Fruit fly (Drosophila melanogaster): ENCODE results near the gene Ndc1.
A peak's percentile ranks its signal among the peaks of the same experiment; 100 is the strongest.

The Ndc1 gene

DNA sequence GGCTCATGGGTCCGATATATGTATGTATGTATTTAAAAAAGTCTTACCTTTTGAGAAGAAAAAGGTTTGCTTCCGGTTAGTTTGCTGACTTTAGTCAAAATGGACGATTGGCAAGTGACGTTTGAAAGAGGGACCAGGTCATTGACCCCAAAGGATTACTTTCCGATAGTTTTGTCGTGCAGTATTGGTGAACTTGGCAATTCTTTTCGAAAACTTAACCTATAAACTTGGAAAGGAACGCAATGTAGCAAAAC, 9.2 kb downstream of the Ndc1 start, which contains the start of gene RpS19b:
Gene RpS19b (minus strand): TSS at position 101 of the 254 bp plus-strand sequence.
- TF ChIP-seq insv (optimal IDR thresholded peaks at IDR 0.05) (no peak), h (optimal IDR thresholded peaks at IDR 0.05) (no peak), ttk (optimal IDR thresholded peaks at IDR 0.05) (no peak)

DNA sequence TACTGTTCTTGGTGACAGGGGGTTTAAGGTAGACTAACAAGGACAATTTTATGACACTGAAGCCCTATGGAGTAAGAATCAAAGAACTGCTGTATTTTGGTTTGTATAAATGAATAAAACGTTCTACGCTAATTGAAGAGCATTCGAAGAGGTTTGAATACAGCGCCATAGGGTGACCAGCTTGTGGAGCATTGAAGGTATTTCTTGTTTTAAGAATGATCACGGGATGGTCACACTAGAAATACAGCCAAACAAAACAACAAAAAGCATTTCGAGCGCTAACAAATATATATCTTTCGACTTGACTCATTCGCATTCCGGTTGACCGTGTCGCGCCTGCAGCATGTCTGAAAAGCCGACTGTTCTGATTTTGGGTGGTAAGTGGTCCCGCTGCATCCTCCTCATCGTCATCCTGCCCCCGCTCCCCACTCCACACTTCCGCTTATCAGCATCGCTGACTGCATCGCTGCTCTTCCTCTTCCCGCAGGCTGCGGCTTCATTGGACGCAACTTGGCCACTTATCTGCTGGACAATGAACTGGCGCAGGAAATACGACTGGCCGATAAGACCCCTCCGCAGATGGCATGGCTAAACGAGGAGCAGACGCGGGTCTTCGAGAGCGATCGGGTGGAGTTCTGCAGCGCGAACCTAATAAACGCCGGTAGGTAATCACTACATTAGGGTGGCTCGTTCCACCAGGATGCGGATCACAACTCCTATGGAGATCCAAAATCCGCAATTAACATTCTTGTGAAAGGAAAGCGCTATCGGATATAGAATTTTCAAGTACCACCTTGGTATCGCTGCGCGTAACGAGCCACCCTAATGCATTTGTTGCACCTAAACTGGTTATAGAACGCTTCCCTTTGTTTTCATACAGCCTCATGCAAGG, 9.7 kb downstream of the Ndc1 start, which contains the start of gene CG5854:
Gene CG5854 (plus strand): TSS at position 229 of the 892 bp plus-strand sequence.
- no peak for TF ChIP-seq Sin3A (optimal IDR thresholded peaks at IDR 0.05)
- no peak for TF ChIP-seq ttk (optimal IDR thresholded peaks at IDR 0.05)
- no peak for TF ChIP-seq insv (optimal IDR thresholded peaks at IDR 0.05)
- no peak for TF ChIP-seq Myc (optimal IDR thresholded peaks at IDR 0.05)
- TF ChIP-seq psq (optimal IDR thresholded peaks at IDR 0.05), result no peak

DNA sequence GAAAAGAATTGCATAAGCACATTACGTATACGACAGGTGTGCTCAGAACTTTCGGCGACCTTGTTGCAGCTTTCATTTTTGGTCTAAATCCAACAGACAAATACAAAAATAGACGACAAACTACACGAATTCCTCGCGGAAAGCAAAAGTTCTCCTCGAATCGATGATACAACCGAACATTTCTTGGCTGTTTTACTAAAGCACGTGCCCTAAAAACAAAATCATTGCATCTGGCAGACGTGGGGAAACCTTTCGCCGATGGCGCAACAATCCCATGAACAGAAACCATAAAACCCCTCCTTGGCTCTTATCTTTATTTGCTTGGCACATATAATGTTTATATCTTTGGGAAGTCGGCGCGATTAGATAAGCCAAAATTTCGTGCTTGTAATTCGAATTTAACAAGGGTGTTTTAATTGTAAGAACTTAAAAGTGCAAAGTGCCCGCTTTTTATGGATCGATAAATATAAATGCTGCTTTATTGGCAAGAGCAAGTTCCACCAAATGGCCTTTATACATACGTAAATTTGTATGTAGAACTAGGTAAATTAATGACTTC, 14.4 kb downstream of the Ndc1 start:
- TF ChIP-seq Sin3A (optimal IDR thresholded peaks at IDR 0.05) (no peak), psq (optimal IDR thresholded peaks at IDR 0.05) (no peak), insv (optimal IDR thresholded peaks at IDR 0.05) (no peak), h (optimal IDR thresholded peaks at IDR 0.05) (no peak), ttk (optimal IDR thresholded peaks at IDR 0.05) (no peak), Myc (optimal IDR thresholded peaks at IDR 0.05) (no peak)

DNA sequence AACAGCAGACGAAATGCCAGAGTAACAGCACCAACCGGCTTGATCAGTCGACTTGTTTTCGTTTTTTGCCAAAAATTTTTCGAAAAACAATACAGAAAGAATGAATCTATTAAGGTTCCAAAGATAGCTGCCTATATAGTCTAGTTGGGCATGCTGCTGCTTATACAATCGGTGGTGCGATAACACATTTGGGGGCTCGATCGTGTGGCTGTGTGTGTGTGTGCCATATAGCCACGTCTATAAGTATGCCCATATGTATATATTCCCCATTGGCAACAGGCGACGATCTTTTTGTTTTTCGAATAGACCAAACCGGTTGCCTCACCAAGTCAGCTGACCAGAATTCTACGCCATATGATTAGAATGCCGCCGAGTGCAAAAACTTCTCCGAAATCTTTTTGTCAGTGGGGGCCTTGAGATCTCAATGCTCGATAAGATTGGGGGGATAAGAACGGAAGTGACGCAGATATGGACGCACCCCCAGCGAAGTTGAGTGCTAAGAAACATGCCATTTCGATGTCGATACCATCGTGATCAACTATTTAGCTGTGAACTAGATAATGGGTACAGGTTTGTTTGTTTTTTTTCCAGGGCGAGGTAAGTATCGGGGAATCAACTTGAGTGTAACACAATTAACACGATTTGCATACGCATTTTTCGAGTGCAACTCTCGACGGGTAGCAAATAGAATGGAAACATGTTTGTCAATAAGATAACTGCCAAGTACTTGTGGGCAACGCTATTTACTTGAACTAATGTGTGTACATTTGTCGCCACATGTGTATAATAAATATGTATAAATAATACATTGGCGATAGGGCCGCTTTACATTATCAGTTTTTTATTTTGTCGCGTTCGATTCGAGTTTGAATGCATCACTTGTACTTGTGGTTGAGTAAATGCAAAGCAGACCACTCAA, 16.0 kb downstream of the Ndc1 start:
- TF ChIP-seq Myc (optimal IDR thresholded peaks at IDR 0.05) (no peak), ttk (optimal IDR thresholded peaks at IDR 0.05) (no peak), Sin3A (optimal IDR thresholded peaks at IDR 0.05) (no peak), psq (optimal IDR thresholded peaks at IDR 0.05) (no peak), h (optimal IDR thresholded peaks at IDR 0.05) (no peak), insv (optimal IDR thresholded peaks at IDR 0.05) (no peak)

DNA sequence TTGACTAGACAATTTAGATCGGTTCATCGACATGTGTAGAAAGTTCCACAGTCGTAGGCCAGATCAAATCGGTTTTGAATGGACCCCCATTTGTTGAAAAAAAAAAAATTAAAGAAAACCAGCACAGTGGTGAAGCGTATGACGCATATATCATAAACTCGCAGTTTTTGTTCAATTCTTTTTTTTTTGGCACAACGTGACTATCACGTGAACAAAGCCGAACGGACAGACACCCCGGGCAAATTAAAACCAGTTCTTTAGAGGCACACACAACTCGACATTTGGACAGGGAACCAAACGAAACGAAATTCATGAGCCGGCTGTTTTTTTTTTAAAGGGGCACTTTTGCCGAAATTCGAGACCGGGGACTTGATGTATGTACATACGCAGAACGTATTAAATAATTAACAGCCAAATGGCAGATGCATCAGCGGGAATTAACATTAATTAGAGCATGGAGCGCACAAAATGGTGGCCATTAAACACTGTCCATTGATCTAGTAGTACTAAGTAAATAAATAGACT, 16.7 kb downstream of the Ndc1 start:
- TF ChIP-seq Sin3A (optimal IDR thresholded peaks at IDR 0.05), result no peak
- no peak for TF ChIP-seq insv (optimal IDR thresholded peaks at IDR 0.05)
- TF ChIP-seq Myc (optimal IDR thresholded peaks at IDR 0.05), result no peak
- no peak for TF ChIP-seq h (optimal IDR thresholded peaks at IDR 0.05)
- TF ChIP-seq ttk (optimal IDR thresholded peaks at IDR 0.05), result no peak
- no peak for TF ChIP-seq psq (optimal IDR thresholded peaks at IDR 0.05)

DNA sequence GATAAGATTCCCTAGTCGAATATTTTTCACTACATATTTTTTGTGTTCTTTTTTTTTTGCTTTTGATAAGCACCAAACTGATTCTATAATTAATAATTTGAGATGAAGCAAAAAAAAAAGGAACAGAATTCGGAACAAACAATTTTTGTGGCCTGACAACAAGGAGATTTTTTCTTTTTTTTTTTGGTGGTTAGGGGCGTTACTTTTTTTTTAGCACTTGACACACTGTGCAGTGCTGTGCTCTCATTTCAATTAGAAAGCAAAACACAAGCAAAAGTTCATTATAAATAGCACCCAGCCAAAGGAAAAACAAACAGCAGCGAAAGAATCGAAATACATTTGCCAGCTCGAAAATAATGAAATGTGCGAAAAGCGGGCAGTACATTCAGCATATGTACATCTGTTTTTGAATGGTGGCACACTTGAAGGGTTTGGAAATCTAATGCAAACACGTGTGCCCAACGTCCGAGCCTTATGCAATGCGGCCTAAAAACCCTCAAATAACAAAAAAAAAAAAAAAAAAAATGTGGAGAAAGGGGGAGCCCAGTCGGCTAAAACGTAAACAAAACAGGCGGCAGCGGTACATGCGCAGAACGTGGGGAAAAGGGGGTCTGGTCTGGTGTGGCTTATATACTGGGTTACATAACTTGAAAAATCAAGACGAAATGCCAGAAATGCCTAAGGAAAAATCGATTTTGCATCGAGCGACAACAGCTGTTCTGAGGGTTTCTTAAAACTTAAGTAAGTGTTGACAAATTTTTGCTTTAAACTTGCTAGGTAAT, 17.6 kb downstream of the Ndc1 start:
- TF ChIP-seq insv (optimal IDR thresholded peaks at IDR 0.05) (no peak), Sin3A (optimal IDR thresholded peaks at IDR 0.05) (no peak), h (optimal IDR thresholded peaks at IDR 0.05) (no peak), Myc (optimal IDR thresholded peaks at IDR 0.05) (no peak), psq (optimal IDR thresholded peaks at IDR 0.05) (no peak), ttk (optimal IDR thresholded peaks at IDR 0.05) (no peak)

DNA sequence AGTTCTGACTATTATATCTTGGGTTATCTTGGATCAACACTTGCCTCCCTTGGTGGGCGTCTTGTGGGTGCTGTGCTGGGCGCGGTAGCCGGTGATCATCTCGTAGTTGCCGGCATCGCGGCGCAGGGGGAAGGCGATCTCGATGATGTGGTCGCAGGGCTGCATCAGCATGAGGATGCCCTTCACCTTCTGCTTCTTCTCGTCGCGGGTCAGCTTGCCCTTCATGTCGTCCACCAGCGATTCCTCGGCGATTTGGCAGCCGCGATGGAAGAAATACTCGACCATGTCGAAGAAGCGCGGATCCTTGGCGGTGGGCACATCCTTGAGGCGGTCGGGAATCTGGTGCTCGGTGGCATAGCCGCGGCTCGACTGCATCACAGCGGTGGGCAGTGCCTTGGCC, 18.4 kb downstream of the Ndc1 start:
- TF ChIP-seq Sin3A (optimal IDR thresholded peaks at IDR 0.05), result no peak
- TF ChIP-seq Myc (optimal IDR thresholded peaks at IDR 0.05), result no peak
- TF ChIP-seq insv (optimal IDR thresholded peaks at IDR 0.05), result no peak
- peak; percentile 96 for TF ChIP-seq ttk (optimal IDR thresholded peaks at IDR 0.05)
- no peak for TF ChIP-seq psq (optimal IDR thresholded peaks at IDR 0.05)
- no peak for TF ChIP-seq h (optimal IDR thresholded peaks at IDR 0.05)

DNA sequence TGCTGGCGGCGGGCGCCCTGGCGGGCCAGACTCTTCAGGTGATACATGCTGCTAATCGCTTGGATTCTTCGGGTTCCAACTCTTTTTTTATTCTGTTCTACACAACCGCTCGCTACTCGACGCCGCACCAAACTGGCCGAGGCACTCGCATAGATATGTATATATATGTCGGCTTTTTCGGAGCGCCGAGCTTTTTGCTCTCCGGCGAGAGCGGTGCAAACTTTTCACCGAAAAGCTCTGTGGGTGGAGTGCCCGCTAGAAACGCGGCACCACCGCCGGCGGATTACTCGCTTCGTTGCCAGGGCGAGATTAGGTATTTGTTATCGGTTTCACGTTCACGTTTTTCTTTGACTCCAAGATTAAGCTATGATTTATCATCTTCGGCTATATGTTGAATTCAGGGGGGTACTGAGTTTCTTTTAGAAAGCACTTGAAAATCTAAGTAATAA, 18.8 kb downstream of the Ndc1 start, which contains the start of gene Gdh:
Gene Gdh (minus strand): TSS at position 137 of the 449 bp plus-strand sequence.
- no peak for TF ChIP-seq Sin3A (optimal IDR thresholded peaks at IDR 0.05)
- TF ChIP-seq Myc (optimal IDR thresholded peaks at IDR 0.05), result no peak
- TF ChIP-seq psq (optimal IDR thresholded peaks at IDR 0.05), result no peak

DNA sequence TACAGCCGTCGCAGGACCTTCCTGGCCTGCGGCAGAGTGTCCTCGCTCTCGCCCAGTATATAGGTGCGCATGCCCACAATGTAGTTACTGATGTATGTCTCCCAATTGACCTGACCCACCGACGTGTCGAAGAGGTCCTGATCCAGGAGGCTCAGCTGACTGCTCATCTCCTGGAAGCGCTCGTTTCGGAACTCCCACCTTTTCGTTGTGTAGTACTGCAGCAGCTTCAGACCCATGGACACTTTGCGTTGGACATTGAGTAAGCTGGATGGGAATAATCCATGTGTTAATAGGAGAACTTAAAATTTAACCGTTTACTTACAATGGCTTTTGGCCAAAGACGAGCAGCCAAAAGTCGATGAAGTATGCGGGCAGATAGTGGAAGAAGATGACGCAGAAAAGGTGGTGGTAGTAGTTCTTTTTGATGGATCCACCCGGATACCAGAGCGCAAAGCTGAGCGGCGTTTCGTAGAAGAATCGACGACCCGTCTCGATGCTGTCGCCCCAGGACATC, 19.7 kb downstream of the Ndc1 start:
- no peak for TF ChIP-seq ttk (optimal IDR thresholded peaks at IDR 0.05)
- no peak for TF ChIP-seq Sin3A (optimal IDR thresholded peaks at IDR 0.05)
- no peak for TF ChIP-seq insv (optimal IDR thresholded peaks at IDR 0.05)
- TF ChIP-seq Myc (optimal IDR thresholded peaks at IDR 0.05), result no peak
- TF ChIP-seq psq (optimal IDR thresholded peaks at IDR 0.05), result no peak
- TF ChIP-seq h (optimal IDR thresholded peaks at IDR 0.05), result no peak

DNA sequence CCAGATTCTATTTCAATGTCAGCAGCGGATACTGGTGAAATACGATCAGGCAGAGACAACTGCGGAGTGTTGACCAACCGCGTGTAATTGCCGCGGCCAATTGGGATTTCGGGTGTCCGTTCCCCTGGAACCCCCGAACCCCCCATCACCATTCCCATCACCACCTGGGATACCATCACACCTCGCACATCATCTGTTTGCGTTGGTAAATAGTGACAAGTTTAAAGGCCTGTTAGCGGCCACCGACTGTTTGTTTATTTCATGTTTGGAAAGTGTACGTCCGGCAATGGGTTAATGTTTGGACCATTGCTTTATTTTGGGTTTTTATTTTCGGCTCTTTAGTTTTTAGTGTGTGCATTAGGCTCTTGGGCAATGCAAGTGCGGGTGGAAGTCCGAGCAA, 22.8 kb downstream of the Ndc1 start:
- TF ChIP-seq Sin3A (optimal IDR thresholded peaks at IDR 0.05) (no peak), h (optimal IDR thresholded peaks at IDR 0.05) (no peak), ttk (optimal IDR thresholded peaks at IDR 0.05) (no peak), Myc (optimal IDR thresholded peaks at IDR 0.05) (no peak), insv (optimal IDR thresholded peaks at IDR 0.05) (no peak), psq (optimal IDR thresholded peaks at IDR 0.05) (no peak)

DNA sequence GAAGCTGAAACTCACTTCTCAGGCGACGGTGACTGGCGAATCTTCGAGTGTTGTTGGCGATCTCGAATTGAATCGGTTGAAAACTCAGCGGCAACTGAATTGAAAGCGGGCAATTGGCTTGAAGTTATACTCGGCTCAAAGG, 24.0 kb downstream of the Ndc1 start, which contains the start of gene CG12268:
Gene CG12268 (minus strand): TSS at position 101 of the 142 bp plus-strand sequence.
- TF ChIP-seq ttk (optimal IDR thresholded peaks at IDR 0.05) (no peak), insv (optimal IDR thresholded peaks at IDR 0.05) (no peak), Sin3A (optimal IDR thresholded peaks at IDR 0.05) (no peak), h (optimal IDR thresholded peaks at IDR 0.05) (no peak), Myc (optimal IDR thresholded peaks at IDR 0.05) (no peak), psq (optimal IDR thresholded peaks at IDR 0.05) (no peak)

All from Kc167 (cell line).